Fruit fly (Drosophila melanogaster): Measurements from ENCODE around the gene Prp6.

DNA sequence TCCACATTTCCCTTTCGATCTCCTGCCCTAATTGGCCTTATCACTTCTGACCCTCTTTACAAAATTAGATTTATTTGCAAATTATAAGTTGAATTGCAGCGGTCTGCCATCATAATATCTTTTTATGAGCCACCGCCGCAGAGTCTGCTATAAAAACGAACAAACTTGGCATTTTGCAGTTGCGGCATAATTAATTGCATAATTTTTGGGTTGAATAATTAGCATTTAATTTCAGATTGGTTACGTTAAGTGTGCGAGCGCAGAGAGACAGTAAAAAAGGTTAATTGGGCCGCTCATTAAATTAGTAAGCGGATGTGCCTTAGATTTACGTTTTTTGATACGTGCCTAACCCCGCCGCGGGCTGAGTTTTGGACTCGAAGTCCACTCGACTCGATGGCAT is 44.0 kb downstream of the Prp6 start:
- TF ChIP-seq Smox (GFP tag; optimal IDR thresholded peaks at IDR 0.05) (no peak), CG3032 (tag; optimal IDR thresholded peaks at IDR 0.05) (no peak)

Measured in whole organism, prepupa.